Fruit fly (Drosophila melanogaster) whole organism, embryonic: ENCODE data around the gene CG6800.

Source experiments
- Awh ChIP-seq: fragments of 200-800 bp; sonication (Bioruptor generic); IDR thresholded peaks from 2 replicates; pipeline ENCODE4, ENCODE4 v1.3.6; 2022; ENCODE audit warnings: missing biosample characterization, missing genetic modification characterization
- CG1024 ChIP-seq: fragments of 200-800 bp; sonication (Bioruptor generic); IDR thresholded peaks from 2 replicates; pipeline ENCODE4 v1.3.6; 2022; ENCODE audit warnings: missing biosample characterization, missing genetic modification characterization
- CG13424 ChIP-seq: fragments of 200-800 bp; sonication (Bioruptor generic); optimal IDR thresholded peaks from 2 replicates; lab custom pipeline; 2019; ENCODE audit warnings: missing biosample characterization, mild to moderate bottlenecking, missing genetic modification characterization, moderate library complexity
- CG14965 ChIP-seq: fragments of 200-800 bp; sonication (Bioruptor generic); optimal IDR thresholded peaks from 2 replicates; lab custom pipeline; 2016; ENCODE audit warnings: missing biosample characterization, missing genetic modification characterization, borderline replicate concordance
- CG15011 ChIP-seq: fragments of 200-800 bp; sonication (Bioruptor generic); optimal IDR thresholded peaks from 3 replicates; lab custom pipeline; 2018; ENCODE audit warnings: missing biosample characterization, mild to moderate bottlenecking, missing genetic modification characterization
- CG16815 ChIP-seq: fragments of 200-800 bp; sonication (Bioruptor generic); optimal IDR thresholded peaks from 3 replicates; lab custom pipeline; 2017; ENCODE audit warnings: missing biosample characterization, mild to moderate bottlenecking, missing genetic modification characterization
- CG17361 ChIP-seq: fragments of 200-800 bp; sonication (Bioruptor generic); IDR thresholded peaks from 3 replicates; pipeline ENCODE4 v1.3.6; 2022; ENCODE audit warnings: missing biosample characterization, missing genetic modification characterization
- CG17568 ChIP-seq: fragments of 200-800 bp; sonication (Bioruptor generic); optimal IDR thresholded peaks from 2 replicates; lab custom pipeline; 2018; ENCODE audit warnings: missing biosample characterization, mild to moderate bottlenecking, missing genetic modification characterization, moderate library complexity
- CG17802 ChIP-seq: fragments of 200-800 bp; sonication (Bioruptor generic); optimal IDR thresholded peaks from 2 replicates; lab custom pipeline; 2018; ENCODE audit warnings: missing biosample characterization, mild to moderate bottlenecking, missing genetic modification characterization, moderate library complexity
- CG18011 ChIP-seq: fragments of 200-800 bp; sonication (Bioruptor generic); optimal IDR thresholded peaks from 2 replicates; lab custom pipeline; 2017; ENCODE audit warnings: missing biosample characterization, missing genetic modification characterization, mild to moderate bottlenecking, moderate library complexity, missing genotype
- CG31388 ChIP-seq: fragments of 200-800 bp; sonication (Bioruptor generic); optimal IDR thresholded peaks from 2 replicates; lab custom pipeline; 2016; ENCODE audit warnings: missing biosample characterization, missing genetic modification characterization
- CG31441 ChIP-seq: fragments of 200-800 bp; sonication (Bioruptor generic); IDR thresholded peaks from 2 replicates; pipeline ENCODE4 v1.3.6; 2022; ENCODE audit warnings: missing biosample characterization, missing genetic modification characterization
- CG34376 ChIP-seq: fragments of 200-800 bp; sonication (Bioruptor generic); optimal IDR thresholded peaks from 2 replicates; lab custom pipeline; 2018; ENCODE audit warnings: missing biosample characterization, mild to moderate bottlenecking, missing genetic modification characterization
- CG4854 ChIP-seq: fragments of 200-800 bp; sonication (Bioruptor generic); optimal IDR thresholded peaks from 2 replicates; lab custom pipeline; 2016; ENCODE audit warnings: missing biosample characterization, missing genetic modification characterization, inconsistent platforms
- CG5245 ChIP-seq: fragments of 200-800 bp; sonication (Bioruptor generic); optimal IDR thresholded peaks from 3 replicates; lab custom pipeline; 2016; ENCODE audit warnings: missing biosample characterization, missing genetic modification characterization
- CG6654 ChIP-seq: fragments of 200-800 bp; sonication (Bioruptor generic); optimal IDR thresholded peaks from 2 replicates; lab custom pipeline; 2017; ENCODE audit warnings: missing biosample characterization, mild to moderate bottlenecking, missing genetic modification characterization
- CG7271 ChIP-seq: fragments of 200-800 bp; sonication (Bioruptor generic); optimal IDR thresholded peaks from 2 replicates; lab custom pipeline; 2018; ENCODE audit warnings: missing biosample characterization, mild to moderate bottlenecking, missing genetic modification characterization, moderate library complexity
- CG7556 ChIP-seq: fragments of 200-800 bp; sonication (Bioruptor generic); optimal IDR thresholded peaks from 2 replicates; lab custom pipeline; 2017; ENCODE audit warnings: missing biosample characterization, mild to moderate bottlenecking, missing genetic modification characterization
- CG8281 ChIP-seq: fragments of 200-800 bp; sonication (Bioruptor generic); optimal IDR thresholded peaks from 2 replicates; lab custom pipeline; 2018; ENCODE audit warnings: missing biosample characterization, mild to moderate bottlenecking, missing genetic modification characterization, moderate library complexity
- CG8924 ChIP-seq: fragments of 200-800 bp; optimal IDR thresholded peaks from 3 replicates; lab custom pipeline; 2019; ENCODE audit warnings: missing biosample characterization, mild to moderate bottlenecking, missing genetic modification characterization, moderate library complexity
- CG9609 ChIP-seq: fragments of 200-800 bp; sonication (Bioruptor generic); optimal IDR thresholded peaks from 3 replicates; lab custom pipeline; 2016; ENCODE audit warnings: missing biosample characterization, missing genetic modification characterization
- Chrac-16 ChIP-seq: fragments of 200-800 bp; sonication (Bioruptor generic); optimal IDR thresholded peaks from 3 replicates; lab custom pipeline; 2016; ENCODE audit warnings: missing biosample characterization, missing genetic modification characterization
- CrebB ChIP-seq: fragments of 200-800 bp; sonication (Bioruptor generic); optimal IDR thresholded peaks from 3 replicates; lab custom pipeline; 2018; ENCODE audit warnings: missing biosample characterization, mild to moderate bottlenecking, missing genetic modification characterization
- D19B ChIP-seq: fragments of 200-800 bp; sonication (Bioruptor generic); optimal IDR thresholded peaks from 2 replicates; lab custom pipeline; 2017; ENCODE audit warnings: missing biosample characterization, mild to moderate bottlenecking, missing genetic modification characterization
- Dek ChIP-seq: fragments of 200-800 bp; sonication (Bioruptor generic); optimal IDR thresholded peaks from 3 replicates; lab custom pipeline; 2019; ENCODE audit warnings: missing biosample characterization, mild to moderate bottlenecking, missing genetic modification characterization, moderate library complexity
- E2f2 ChIP-seq: fragments of 200-800 bp; sonication (Bioruptor generic); IDR thresholded peaks from 2 replicates; pipeline ENCODE4 v1.3.6; 2022; ENCODE audit warnings: missing biosample characterization, missing genetic modification characterization
- ERR ChIP-seq: fragments of 200-800 bp; sonication (Bioruptor generic); optimal IDR thresholded peaks from 2 replicates; lab custom pipeline; 2016; ENCODE audit warnings: missing biosample characterization, missing genetic modification characterization
- HHEX ChIP-seq: fragments of 200-800 bp; sonication (Bioruptor generic); optimal IDR thresholded peaks from 3 replicates; lab custom pipeline; 2017; ENCODE audit warnings: missing biosample characterization, mild to moderate bottlenecking, missing genetic modification characterization, missing genetic modification reagents
- Lpt ChIP-seq: fragments of >200 bp; optimal IDR thresholded peaks from 2 replicates; lab custom pipeline; 2018; ENCODE audit warnings: missing biosample characterization, missing genetic modification characterization
- MBD-R2 ChIP-seq: fragments of 200-800 bp; sonication (Bioruptor generic); IDR thresholded peaks from 2 replicates; pipeline ENCODE4 v1.3.6; 2022; ENCODE audit warnings: missing biosample characterization, missing genetic modification characterization
- NC2α ChIP-seq: fragments of 200-800 bp; sonication (Bioruptor generic); optimal IDR thresholded peaks from 2 replicates; lab custom pipeline; 2016; ENCODE audit warnings: missing biosample characterization, missing genetic modification characterization
- Sox100B ChIP-seq: fragments of 200-800 bp; sonication (Bioruptor generic); optimal IDR thresholded peaks from 3 replicates; lab custom pipeline; 2018; ENCODE audit warnings: missing biosample characterization, mild to moderate bottlenecking, missing genetic modification characterization
- Sry-β ChIP-seq: fragments of 200-800 bp; sonication (Bioruptor generic); optimal IDR thresholded peaks from 2 replicates; lab custom pipeline; 2018; ENCODE audit warnings: missing biosample characterization, mild to moderate bottlenecking, missing genetic modification characterization, moderate library complexity
- Stat92E ChIP-seq, 3 experiments: fragments of >200 bp in 2 of 3; fragments of 200-800 bp in 1 of 3; sonication (Bioruptor generic) in 1 of 3; optimal IDR thresholded peaks; 2 replicates each; lab custom pipeline; 2017 to 2019; ENCODE audit warnings: missing biosample characterization in 3 of 3, missing genetic modification characterization in 3 of 3, mild to moderate bottlenecking in 1 of 3, moderate library complexity in 1 of 3
- bab2 ChIP-seq: fragments of 200-800 bp; sonication (Bioruptor generic); optimal IDR thresholded peaks from 2 replicates; lab custom pipeline; 2016; ENCODE audit warnings: missing biosample characterization, missing genetic modification characterization
- caup ChIP-seq: fragments of 200-800 bp; sonication (Bioruptor generic); optimal IDR thresholded peaks from 3 replicates; lab custom pipeline; 2017; ENCODE audit warnings: missing biosample characterization, mild to moderate bottlenecking, missing genetic modification characterization, moderate library complexity; ENCODE audit not compliant: severe bottlenecking
- cg ChIP-seq: fragments of 200-800 bp; sonication (Bioruptor generic); optimal IDR thresholded peaks from 3 replicates; lab custom pipeline; 2019; ENCODE audit warnings: missing biosample characterization, mild to moderate bottlenecking, missing genetic modification characterization, moderate library complexity
- croc ChIP-seq: fragments of 200-800 bp; sonication (Bioruptor generic); conservative IDR thresholded peaks from 3 replicates; pipeline ENCODE4 v1.3.6; 2022; ENCODE audit warnings: missing biosample characterization, missing genetic modification characterization
- dmrt11E ChIP-seq: fragments of 200-800 bp; sonication (Bioruptor generic); optimal IDR thresholded peaks from 3 replicates; lab custom pipeline; 2018; ENCODE audit warnings: missing biosample characterization, mild to moderate bottlenecking, missing genetic modification characterization, moderate library complexity
- ftz-f1 ChIP-seq: fragments of 200-800 bp; sonication (Bioruptor generic); optimal IDR thresholded peaks from 2 replicates; lab custom pipeline; 2016; ENCODE audit warnings: missing biosample characterization, missing genetic modification characterization
- jumu ChIP-seq: fragments of 200-800 bp; sonication (Bioruptor generic); optimal IDR thresholded peaks from 3 replicates; lab custom pipeline; 2016; ENCODE audit warnings: missing biosample characterization, missing genetic modification characterization
- nau ChIP-seq: fragments of 200-800 bp; sonication (Bioruptor generic); optimal IDR thresholded peaks from 3 replicates; lab custom pipeline; 2017; ENCODE audit warnings: missing biosample characterization, mild to moderate bottlenecking, missing genetic modification characterization, missing genetic modification reagents
- pho ChIP-seq: fragments of 200-800 bp; sonication (Bioruptor generic); optimal IDR thresholded peaks from 2 replicates; lab custom pipeline; 2016; ENCODE audit warnings: missing biosample characterization, missing genetic modification characterization
- pros ChIP-seq: fragments of 200-800 bp; sonication (Bioruptor generic); optimal IDR thresholded peaks from 3 replicates; lab custom pipeline; 2019; ENCODE audit warnings: missing biosample characterization, mild to moderate bottlenecking, missing genetic modification characterization, moderate library complexity
- ranshi ChIP-seq: fragments of 200-800 bp; sonication (Bioruptor generic); IDR thresholded peaks from 2 replicates; pipeline ENCODE4 v1.3.6; 2022; ENCODE audit warnings: missing biosample characterization, missing genetic modification characterization
- repo ChIP-seq: fragments of 200-800 bp; sonication (Bioruptor generic); optimal IDR thresholded peaks from 2 replicates; lab custom pipeline; 2016; ENCODE audit warnings: missing biosample characterization, missing genetic modification characterization
- ro ChIP-seq: fragments of 200-800 bp; sonication (Bioruptor generic); IDR thresholded peaks from 2 replicates; pipeline ENCODE4 v1.3.6; 2022; ENCODE audit warnings: missing biosample characterization, missing genetic modification characterization
- shn ChIP-seq: fragments of 200-800 bp; sonication (Bioruptor generic); optimal IDR thresholded peaks from 3 replicates; lab custom pipeline; 2016; ENCODE audit warnings: missing biosample characterization, missing genetic modification characterization
- slbo ChIP-seq: fragments of 200-800 bp; sonication (Bioruptor generic); IDR thresholded peaks from 2 replicates; pipeline ENCODE4 v1.3.6; 2022; ENCODE audit warnings: missing biosample characterization, missing genetic modification characterization
- stc ChIP-seq: fragments of 200-800 bp; sonication (Bioruptor generic); IDR thresholded peaks from 2 replicates; pipeline ENCODE4 v1.3.6; 2022; ENCODE audit warnings: missing biosample characterization, missing genetic modification characterization
- zen ChIP-seq: fragments of 200-800 bp; sonication (Bioruptor generic); optimal IDR thresholded peaks from 3 replicates; lab custom pipeline; 2018; ENCODE audit warnings: missing biosample characterization, mild to moderate bottlenecking, missing genetic modification characterization, moderate library complexity

Gene CG6800

DNA sequence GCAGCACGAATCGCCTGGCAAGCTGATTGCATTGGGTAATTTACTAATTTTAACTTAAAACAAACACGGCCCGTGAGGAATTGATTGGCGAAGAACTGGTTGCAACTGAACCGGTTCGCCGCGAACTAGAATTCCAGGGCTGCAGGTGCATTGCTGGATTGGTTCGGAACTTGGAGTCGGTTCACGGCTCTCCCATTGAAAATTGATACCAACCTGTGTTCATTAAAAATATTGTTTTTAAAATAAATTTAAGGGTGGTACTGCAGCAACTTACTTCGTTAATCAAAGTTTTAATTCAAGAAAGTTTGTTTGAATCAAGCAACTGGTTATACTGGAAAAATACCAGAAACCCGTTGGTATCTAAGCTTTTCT lies 46.6 kb downstream of the CG6800 start, which contains the start of gene CASK (continued):
- no peak for TF ChIP-seq NC2α (GFP tag; lab: Kevin White, UChicago)
- peak; percentile 90 for TF ChIP-seq E2f2 (GFP tag; lab: Robert Waterston, UW)
- no peak for TF ChIP-seq pho
- no peak for TF ChIP-seq CG7556
- TF ChIP-seq CG15011 (GFP tag; lab: Kevin White, UChicago) = no peak
- TF ChIP-seq ro (GFP tag; lab: Robert Waterston, UW) = no peak
- no peak for TF ChIP-seq CG6654 (GFP tag; lab: Kevin White, UChicago)
- TF ChIP-seq ranshi (GFP tag; lab: Robert Waterston, UW) = no peak
- no peak for TF ChIP-seq Lpt (GFP tag; lab: Kevin White, UChicago)
- TF ChIP-seq caup (GFP tag; lab: Kevin White, UChicago) = no peak
- no peak for TF ChIP-seq D19B
- TF ChIP-seq MBD-R2 (GFP tag; lab: Robert Waterston, UW) = no peak; the same call in 1 of the 2 replicates
- TF ChIP-seq HHEX (GFP tag; lab: Kevin White, UChicago) = no peak
- no peak for TF ChIP-seq stc (GFP tag; lab: Robert Waterston, UW)
- TF ChIP-seq Chrac-16 = no peak
- no peak for TF ChIP-seq CG34376
- no peak for TF ChIP-seq nau (GFP tag; lab: Kevin White, UChicago)
- TF ChIP-seq pros = no peak
- TF ChIP-seq zen (tag; lab: Kevin White, UChicago) = no peak
- TF ChIP-seq CG8281 (tag; lab: Kevin White, UChicago) = no peak
- TF ChIP-seq croc (GFP tag; lab: Robert Waterston, UW) = no peak
- peak; percentile 17 for TF ChIP-seq Dek (tag; lab: Kevin White, UChicago)
- no peak for TF ChIP-seq CG1024 (GFP tag; lab: Robert Waterston, UW)
- no peak for TF ChIP-seq ERR
- no peak for TF ChIP-seq CrebB (tag; lab: Kevin White, UChicago)
- no peak for TF ChIP-seq dmrt11E (tag; lab: Kevin White, UChicago)
- no peak for TF ChIP-seq CG16815 (GFP tag; lab: Kevin White, UChicago)
- no peak for TF ChIP-seq CG7271 (tag; lab: Kevin White, UChicago)
- no peak for TF ChIP-seq CG17568 (GFP tag; lab: Kevin White, UChicago)
- TF ChIP-seq ftz-f1 (GFP tag; lab: Kevin White, UChicago) = no peak
- no peak for TF ChIP-seq bab2 (GFP tag; lab: Kevin White, UChicago)
- no peak for TF ChIP-seq CG14965
- TF ChIP-seq slbo = 0 out of 2 replicates have a peak, but pooled peaks have one; percentile 9
- TF ChIP-seq Sox100B = no peak
- no peak for TF ChIP-seq CG31388 (GFP tag; lab: Kevin White, UChicago)
- TF ChIP-seq CG5245 (GFP tag; lab: Kevin White, UChicago) = no peak
- TF ChIP-seq Awh (GFP tag; lab: Robert Waterston, UW) = no peak
- peak; percentile 15 for TF ChIP-seq CG13424 (tag; lab: Kevin White, UChicago)
- TF ChIP-seq Stat92E (GFP tag; optimal IDR thresholded peaks at IDR 0.05; lab: Kevin White, UChicago) = peak in 1 of 3 experiments; percentile 57
- no peak for TF ChIP-seq CG4854 (GFP tag; lab: Kevin White, UChicago)
- TF ChIP-seq CG9609 (GFP tag; lab: Kevin White, UChicago) = no peak
- no peak for TF ChIP-seq CG17802 (tag; lab: Kevin White, UChicago)
- TF ChIP-seq Sry-β (GFP tag; lab: Kevin White, UChicago) = no peak
- TF ChIP-seq CG8924 (tag; lab: Kevin White, UChicago) = no peak
- TF ChIP-seq repo (GFP tag; lab: Kevin White, UChicago) = no peak
- peak; percentile 67 for TF ChIP-seq cg (GFP tag; lab: Kevin White, UChicago)
- TF ChIP-seq CG31441 (GFP tag; lab: Robert Waterston, UW) = 0 out of 2 replicates have a peak, but pooled peaks have one; percentile 51
- TF ChIP-seq shn (GFP tag; lab: Kevin White, UChicago) = no peak
- TF ChIP-seq CG18011 (GFP tag; lab: Kevin White, UChicago) = no peak
- TF ChIP-seq jumu = no peak
- TF ChIP-seq CG17361 (GFP tag; lab: Robert Waterston, UW) = peak; percentile 16; the same call in 1 of the 3 replicates
